Worm (Caenorhabditis elegans) whole organism, L1 larva: ENCODE results near the gene R04D3.2.

ENCODE experiments used
- lin-15B ChIP-seq: fragments of 150-350 bp; sonication (generic microtip); optimal IDR thresholded peaks from 3 replicates; lab custom pipeline; 2014; ENCODE audit warnings: missing biosample characterization, missing genetic modification characterization
- lir-3 ChIP-seq: sonication (generic microtip); optimal IDR thresholded peaks from 2 replicates; lab custom pipeline; 2016; ENCODE audit warnings: mild to moderate bottlenecking, missing genetic modification characterization, moderate library complexity, missing compliant biosample characterization; ENCODE audit not compliant: poor library complexity

DNA sequence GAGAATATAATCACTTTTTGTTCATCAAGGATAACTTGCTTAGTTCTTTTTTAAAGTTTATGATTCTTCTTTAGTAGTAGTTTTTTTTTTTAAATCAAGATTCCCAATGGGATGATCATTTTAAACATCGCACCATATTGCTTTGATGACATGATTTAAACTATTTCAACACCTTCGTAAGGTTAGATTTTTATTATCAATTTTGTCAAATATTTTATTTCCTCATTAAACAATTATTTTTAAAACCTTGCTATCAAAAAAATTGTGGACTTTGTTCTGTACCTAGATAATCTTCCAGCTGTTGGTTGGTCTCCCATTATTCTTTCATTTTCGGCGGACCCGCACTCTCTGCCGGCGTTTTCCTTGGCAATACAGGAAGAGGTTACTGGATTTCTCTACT is 45.0 kb upstream of the R04D3.2 start, which contains the start of gene sir-2.3:
- TF ChIP-seq lir-3 (tag; lab: Kevin White, UChicago) (no peak), lin-15B (tag; lab: Kevin White, UChicago) (no peak)
